Fruit fly (Drosophila melanogaster) whole organism, prepupa: ENCODE results near the gene Cdc37.

ENCODE experiments used
- CG6276 ChIP-seq: fragments of 200-800 bp; sonication (Bioruptor generic); optimal IDR thresholded peaks from 2 replicates; lab custom pipeline; 2017; ENCODE audit warnings: missing biosample characterization, mild to moderate bottlenecking, missing genetic modification characterization
- CG8632 ChIP-seq: fragments of 200-800 bp; sonication (Bioruptor generic); optimal IDR thresholded peaks from 3 replicates; lab custom pipeline; 2016; ENCODE audit warnings: missing biosample characterization, missing genetic modification characterization
- Ets21C ChIP-seq: fragments of 200-800 bp; sonication (Bioruptor generic); optimal IDR thresholded peaks from 3 replicates; lab custom pipeline; 2016; ENCODE audit warnings: missing biosample characterization, missing genetic modification characterization
- fkh ChIP-seq: fragments of 200-800 bp; sonication (Bioruptor generic); optimal IDR thresholded peaks from 3 replicates; lab custom pipeline; 2017; ENCODE audit warnings: missing biosample characterization, mild to moderate bottlenecking, missing genetic modification characterization, moderate library complexity

dm6 chr3L:1794164-1794942 lies 839 bp upstream of the Cdc37 start:
- TF ChIP-seq CG6276 (GFP tag; lab: Kevin White, UChicago) (no peak), fkh (peak; percentile 63), CG8632 (GFP tag; lab: Kevin White, UChicago) (no peak), Ets21C (GFP tag; lab: Kevin White, UChicago) (no peak)
